Worm (Caenorhabditis elegans) whole organism, young adult: Measurements from ENCODE around the gene W01C9.2.

Experiments used
- B0261.1 ChIP-seq: sonication (generic microtip); optimal IDR thresholded peaks from 2 replicates; lab custom pipeline; 2016; ENCODE audit warnings: mild to moderate bottlenecking, missing genetic modification characterization, moderate library complexity, missing compliant biosample characterization
- B0336.3 ChIP-seq: fragments of 200-800 bp; sonication (Bioruptor generic); IDR thresholded peaks from 2 replicates; pipeline ENCODE4 v1.3.6; 2022; ENCODE audit warnings: missing genetic modification characterization, missing compliant biosample characterization
- F23B12.7 ChIP-seq: sonication (generic microtip); optimal IDR thresholded peaks from 2 replicates; lab custom pipeline; 2017; ENCODE audit warnings: missing genetic modification characterization, mild to moderate bottlenecking, missing compliant biosample characterization, antibody characterized with exemption, moderate library complexity; ENCODE audit not compliant: insufficient read depth
- F57C9.4 ChIP-seq: sonication (generic microtip); optimal IDR thresholded peaks from 2 replicates; lab custom pipeline; 2017; ENCODE audit warnings: mild to moderate bottlenecking, missing genetic modification characterization, missing compliant biosample characterization
- K11D2.4 ChIP-seq: fragments of 200-800 bp; sonication (Bioruptor generic); IDR thresholded peaks from 2 replicates; pipeline ENCODE4 v1.3.6; 2022; ENCODE audit warnings: missing genetic modification reagents, missing genetic modification characterization, missing compliant biosample characterization
- ZK185.1 ChIP-seq: sonication (generic microtip); optimal IDR thresholded peaks from 2 replicates; lab custom pipeline; 2016; ENCODE audit warnings: mild to moderate bottlenecking, missing genetic modification characterization, missing compliant biosample characterization; ENCODE audit not compliant: poor library complexity, severe bottlenecking
- aptf-3 ChIP-seq: fragments of 200-800 bp; sonication (Bioruptor generic); IDR thresholded peaks from 2 replicates; pipeline ENCODE4 v1.3.6; 2022; ENCODE audit warnings: missing genetic modification characterization, missing compliant biosample characterization
- attf-3 ChIP-seq: fragments of 200-800 bp; sonication (Bioruptor generic); conservative IDR thresholded peaks from 2 replicates; pipeline ENCODE4 v1.3.6; 2022; ENCODE audit warnings: missing genetic modification reagents, missing genetic modification characterization, missing compliant biosample characterization
- attf-5 ChIP-seq: fragments of 200-800 bp; sonication (Bioruptor generic); optimal IDR thresholded peaks from 2 replicates; lab custom pipeline; 2018; ENCODE audit warnings: mild to moderate bottlenecking, missing genetic modification characterization, missing compliant biosample characterization
- bed-1 ChIP-seq: fragments of 200-800 bp; sonication (Bioruptor generic); IDR thresholded peaks from 2 replicates; pipeline ENCODE4 v1.3.6; 2022; ENCODE audit warnings: missing genetic modification reagents, missing genetic modification characterization, missing compliant biosample characterization
- ccch-3 ChIP-seq: fragments of 200-800 bp; sonication (Bioruptor generic); optimal IDR thresholded peaks from 2 replicates; lab custom pipeline; 2018; ENCODE audit warnings: mild to moderate bottlenecking, missing genetic modification characterization, missing compliant biosample characterization
- cebp-1 ChIP-seq, 2 experiments: fragments of 200-800 bp in 1 of 2; sonication (Bioruptor generic) in 1 of 2; sonication (generic microtip) in 1 of 2; IDR thresholded peaks in 1 of 2; optimal IDR thresholded peaks in 1 of 2; 2 replicates each; pipeline versions ENCODE4 v1.3.6 to Lab custom; 2017 to 2022; ENCODE audit warnings: missing compliant biosample characterization in 2 of 2, missing genetic modification characterization in 2 of 2, mild to moderate bottlenecking in 1 of 2, missing genetic modification reagents in 1 of 2, moderate library complexity in 1 of 2
- ceh-79 ChIP-seq: sonication (generic microtip); optimal IDR thresholded peaks from 2 replicates; lab custom pipeline; 2017; ENCODE audit warnings: mild to moderate bottlenecking, missing genetic modification characterization, missing compliant biosample characterization
- chd-7 ChIP-seq: sonication (generic microtip); optimal IDR thresholded peaks from 2 replicates; lab custom pipeline; 2016; ENCODE audit warnings: mild to moderate bottlenecking, missing genetic modification characterization, moderate library complexity, missing compliant biosample characterization
- dox-1 ChIP-seq: fragments of 200-800 bp; sonication (Bioruptor generic); IDR thresholded peaks from 2 replicates; pipeline ENCODE4 v1.3.6; 2022; ENCODE audit warnings: missing genetic modification reagents, missing genetic modification characterization, missing compliant biosample characterization
- dpl-1 ChIP-seq: fragments of 150-350 bp; optimal IDR thresholded peaks from 2 replicates; lab custom pipeline; 2014; ENCODE audit warnings: missing biosample characterization, missing genetic modification reagents, missing genetic modification characterization
- ets-4 ChIP-seq: fragments of 200-800 bp; sonication (Bioruptor generic); optimal IDR thresholded peaks from 2 replicates; lab custom pipeline; 2018; ENCODE audit warnings: mild to moderate bottlenecking, missing genetic modification characterization, missing compliant biosample characterization
- hmg-1.2 ChIP-seq: fragments of 200-800 bp; sonication (Bioruptor generic); IDR thresholded peaks from 2 replicates; pipeline ENCODE4 v1.3.6; 2022; ENCODE audit warnings: missing genetic modification reagents, missing genetic modification characterization, missing compliant biosample characterization
- let-607 ChIP-seq, 2 experiments: fragments of 200-800 bp in 1 of 2; sonication (Bioruptor generic) in 1 of 2; sonication (generic microtip) in 1 of 2; optimal IDR thresholded peaks; 2 replicates each; lab custom pipeline; 2016 to 2018; ENCODE audit warnings: mild to moderate bottlenecking in 2 of 2, missing compliant biosample characterization in 2 of 2, missing genetic modification characterization in 2 of 2, moderate library complexity in 2 of 2, missing genotype in 1 of 2
- lin-35 ChIP-seq, 3 experiments: fragments of 150-350 bp in 2 of 3; sonication (generic microtip) in 1 of 3; optimal IDR thresholded peaks; 2 replicates each; lab custom pipeline; 2014 to 2018; ENCODE audit warnings: missing biosample characterization in 3 of 3, missing genetic modification characterization in 3 of 3, missing genetic modification reagents in 3 of 3
- lin-40 ChIP-seq: sonication (generic microtip); optimal IDR thresholded peaks from 2 replicates; lab custom pipeline; 2016; ENCODE audit warnings: missing genetic modification characterization, mild to moderate bottlenecking, missing compliant biosample characterization, missing genotype, missing genetic modification reagents
- lin-54 ChIP-seq: fragments of 200-800 bp; sonication (Bioruptor generic); optimal IDR thresholded peaks from 2 replicates; lab custom pipeline; 2018; ENCODE audit warnings: mild to moderate bottlenecking, missing genetic modification characterization, missing compliant biosample characterization
- madf-10 ChIP-seq: sonication (generic microtip); optimal IDR thresholded peaks from 2 replicates; lab custom pipeline; 2016; ENCODE audit warnings: mild to moderate bottlenecking, missing genetic modification characterization, missing compliant biosample characterization
- madf-3 ChIP-seq: fragments of 200-800 bp; sonication (Bioruptor generic); IDR thresholded peaks from 2 replicates; pipeline ENCODE4 v1.3.6; 2022; ENCODE audit warnings: missing genetic modification reagents, missing genetic modification characterization, missing compliant biosample characterization
- madf-8 ChIP-seq: fragments of 200-800 bp; sonication (Bioruptor generic); conservative IDR thresholded peaks from 2 replicates; pipeline ENCODE4 v1.3.6; 2022; ENCODE audit warnings: missing genetic modification reagents, missing genetic modification characterization, missing compliant biosample characterization
- mcd-1 ChIP-seq: fragments of 200-800 bp; sonication (Bioruptor generic); IDR thresholded peaks from 2 replicates; pipeline ENCODE4 v1.3.6; 2022; ENCODE audit warnings: missing genetic modification reagents, missing genetic modification characterization, missing compliant biosample characterization
- nhr-80 ChIP-seq: sonication (generic microtip); optimal IDR thresholded peaks from 2 replicates; lab custom pipeline; 2016; ENCODE audit warnings: missing genetic modification characterization, missing compliant biosample characterization
- rec-8 ChIP-seq, 2 experiments: sonication (generic microtip); optimal IDR thresholded peaks; 2 replicates each; lab custom pipeline; 2016; ENCODE audit warnings: mild to moderate bottlenecking in 2 of 2, missing genetic modification characterization in 2 of 2, missing genetic modification reagents in 2 of 2, missing genotype in 2 of 2, missing biosample characterization in 1 of 2, missing compliant biosample characterization in 1 of 2, moderate library complexity in 1 of 2
- repo-1 ChIP-seq: sonication (generic microtip); optimal IDR thresholded peaks from 2 replicates; lab custom pipeline; 2017; ENCODE audit warnings: mild to moderate bottlenecking, missing genetic modification characterization, missing compliant biosample characterization
- sea-2 ChIP-seq: fragments of 200-800 bp; sonication (Bioruptor generic); IDR thresholded peaks from 2 replicates; pipeline ENCODE4 v1.3.6; 2022; ENCODE audit warnings: missing genetic modification characterization, missing compliant biosample characterization
- snpc-1.1 ChIP-seq: sonication (generic microtip); optimal IDR thresholded peaks from 2 replicates; lab custom pipeline; 2017; ENCODE audit warnings: missing genetic modification characterization, mild to moderate bottlenecking, missing compliant biosample characterization, antibody characterized with exemption, moderate library complexity, missing genotype, missing genetic modification reagents; ENCODE audit not compliant: insufficient read depth
- sptf-2 ChIP-seq: fragments of 200-800 bp; sonication (Bioruptor generic); optimal IDR thresholded peaks from 2 replicates; lab custom pipeline; 2018; ENCODE audit warnings: mild to moderate bottlenecking, missing genetic modification characterization, missing compliant biosample characterization
- unc-62 ChIP-seq: fragments of 150-350 bp; optimal IDR thresholded peaks from 2 replicates; lab custom pipeline; 2014; ENCODE audit warnings: missing biosample characterization, missing genetic modification reagents, missing genetic modification characterization
- xnd-1 ChIP-seq: sonication (generic microtip); optimal IDR thresholded peaks from 2 replicates; lab custom pipeline; 2016; ENCODE audit warnings: missing genotype, missing genetic modification reagents, missing genetic modification characterization, missing compliant biosample characterization
- zfh-2 ChIP-seq: fragments of 200-800 bp; sonication (Bioruptor generic); conservative IDR thresholded peaks from 2 replicates; pipeline ENCODE4 v1.3.6; 2022; ENCODE audit warnings: missing genetic modification reagents, missing genetic modification characterization, missing compliant biosample characterization
- ztf-18 ChIP-seq: sonication (generic microtip); optimal IDR thresholded peaks from 2 replicates; lab custom pipeline; 2016; ENCODE audit warnings: missing genotype, mild to moderate bottlenecking, missing genetic modification characterization, missing compliant biosample characterization
- ztf-26 ChIP-seq: sonication (generic microtip); optimal IDR thresholded peaks from 2 replicates; lab custom pipeline; 2017; ENCODE audit warnings: missing genetic modification characterization, missing compliant biosample characterization

The W01C9.2 gene

ce11 chrII:8566039-8566438, 29.9 kb downstream of the W01C9.2 start, which contains the start of gene stc-1:
stc-1 (minus strand) TSS chrII:8566139.
- TF ChIP-seq B0336.3 (GFP tag; lab: Robert Waterston, UW) (no peak), lin-54 (peak; percentile 35), K11D2.4 (GFP tag; lab: Robert Waterston, UW) (no peak), let-607 (tag; optimal IDR thresholded peaks at IDR 0.05; lab: Kevin White, UChicago) (peak; percentile 35 to 68), attf-5 (GFP tag; lab: Kevin White, UChicago) (peak; percentile 28), rec-8 (tag; optimal IDR thresholded peaks at IDR 0.05; lab: Kevin White, UChicago) (no peak), cebp-1 (GFP tag; IDR thresholded peaks at IDR 0.05; lab: Robert Waterston, UW) (peak; percentile 19; the same call in 1 of the 2 replicates), cebp-1 (tag; optimal IDR thresholded peaks at IDR 0.05; lab: Kevin White, UChicago) (peak; percentile 76), lin-35 (GFP tag; optimal IDR thresholded peaks at IDR 0.05; lab: Kevin White, UChicago) (peak in 1 of 3 experiments; percentile 2), mcd-1 (GFP tag; lab: Robert Waterston, UW) (peak; percentile 67), ZK185.1 (tag; lab: Kevin White, UChicago) (peak; percentile 30), chd-7 (tag; lab: Kevin White, UChicago) (no peak), F23B12.7 (tag; lab: Kevin White, UChicago) (peak; percentile 1), snpc-1.1 (tag; lab: Kevin White, UChicago) (no peak), ccch-3 (GFP tag; lab: Kevin White, UChicago) (no peak), sea-2 (GFP tag; lab: Robert Waterston, UW) (no peak), lin-40 (no peak), repo-1 (tag; lab: Kevin White, UChicago) (peak; percentile 17), nhr-80 (peak; percentile 17)
- TF ChIP-seq, all 124 proteins: peak for 10

ce11 chrII:8566806-8567266, 30.7 kb downstream of the W01C9.2 start, which contains the start of gene F54C9.3:
F54C9.3 (minus strand) TSS chrII:8566856.
- TF ChIP-seq ets-4 (GFP tag; lab: Kevin White, UChicago) (peak; percentile 7), let-607 (tag; optimal IDR thresholded peaks at IDR 0.05; lab: Kevin White, UChicago) (peak in 1 of 2 experiments; percentile 74), mcd-1 (GFP tag; lab: Robert Waterston, UW) (0 out of 2 replicates have a peak, but pooled peaks have one; percentile 19), nhr-80 (peak; percentile 93), cebp-1 (GFP tag; IDR thresholded peaks at IDR 0.05; lab: Robert Waterston, UW) (no peak; the same call in 1 of the 2 replicates), cebp-1 (tag; optimal IDR thresholded peaks at IDR 0.05; lab: Kevin White, UChicago) (peak; percentile 47), lin-40 (no peak), unc-62 (peak; percentile 66), madf-10 (tag; lab: Kevin White, UChicago) (peak; percentile 12), attf-5 (GFP tag; lab: Kevin White, UChicago) (peak; percentile 57), hmg-1.2 (peak; percentile 44; the same call in 1 of the 2 replicates), xnd-1 (no peak), sptf-2 (GFP tag; lab: Kevin White, UChicago) (no peak), dox-1 (0 out of 2 replicates have a peak, but pooled peaks have one; percentile 32)

ce11 chrII:8568234-8568969, 32.2 kb downstream of the W01C9.2 start:
- TF ChIP-seq dox-1 (0 out of 2 replicates have a peak, but pooled peaks have one; percentile 43), attf-3 (GFP tag; lab: Robert Waterston, UW) (0 out of 2 replicates have a peak, but pooled peaks have one; percentile 13), ztf-26 (tag; lab: Kevin White, UChicago) (no peak), cebp-1 (GFP tag; IDR thresholded peaks at IDR 0.05; lab: Robert Waterston, UW) (no peak), cebp-1 (tag; optimal IDR thresholded peaks at IDR 0.05; lab: Kevin White, UChicago) (no peak), ztf-18 (no peak), F57C9.4 (no peak), zfh-2 (GFP tag; lab: Robert Waterston, UW) (peak; percentile 56), madf-3 (0 out of 2 replicates have a peak, but pooled peaks have one; percentile 41), dpl-1 (GFP tag; lab: Kevin White, UChicago) (no peak), ceh-79 (peak; percentile 36), aptf-3 (no peak), bed-1 (GFP tag; lab: Robert Waterston, UW) (no peak), B0261.1 (no peak), madf-8 (GFP tag; lab: Robert Waterston, UW) (no peak)
